Fruit fly (Drosophila melanogaster) S2 (cell line): Measurements from ENCODE around the gene Rrp40.

ENCODE experiments used
- CG8478 ChIP-seq: fragments of >200 bp; optimal IDR thresholded peaks from 2 replicates; lab custom pipeline; 2018
- CTCF ChIP-seq, 2 experiments: fragments of >200 bp; optimal IDR thresholded peaks; 2 replicates each; lab custom pipeline; 2018

DNA sequence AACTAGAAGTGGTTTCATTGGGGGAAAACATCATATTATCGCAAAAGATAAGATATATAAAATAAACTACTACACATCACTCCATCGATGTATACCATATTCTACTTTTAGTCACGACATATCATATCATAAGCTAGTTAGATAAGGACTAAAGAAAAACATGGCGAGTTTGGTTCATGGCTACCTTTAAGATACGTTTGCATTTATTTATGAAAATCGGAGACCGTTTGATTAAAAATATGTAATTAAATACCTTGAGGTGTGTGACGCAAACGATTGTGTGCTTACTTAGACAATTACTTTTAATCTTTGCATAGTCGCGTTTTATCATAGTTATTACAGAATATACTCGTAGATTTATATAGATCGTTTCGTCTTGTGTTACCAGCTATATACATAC, 21.6 kb upstream of the Rrp40 start:
- TF ChIP-seq CG8478 (lab: Kevin White, UChicago), result no peak
- no peak for TF ChIP-seq CTCF (optimal IDR thresholded peaks at IDR 0.05; lab: Kevin White, UChicago)
